Fruit fly (Drosophila melanogaster) whole organism, embryonic: ENCODE results near the gene SppL.

Source experiments
- Antp ChIP-seq: fragments of 200-800 bp; sonication (Bioruptor generic); optimal IDR thresholded peaks from 3 replicates; lab custom pipeline; 2016; ENCODE audit warnings: missing biosample characterization, missing genetic modification characterization
- CG10366 ChIP-seq: fragments of 200-800 bp; sonication (Bioruptor generic); IDR thresholded peaks from 2 replicates; pipeline ENCODE4 v1.3.6; 2022; ENCODE audit warnings: missing biosample characterization, missing genetic modification characterization
- CG13624 ChIP-seq: fragments of 200-800 bp; sonication (Bioruptor generic); optimal IDR thresholded peaks from 2 replicates; lab custom pipeline; 2016; ENCODE audit warnings: missing biosample characterization, missing genetic modification characterization
- CG14710 ChIP-seq: fragments of 200-800 bp; sonication (Bioruptor generic); optimal IDR thresholded peaks from 3 replicates; lab custom pipeline; 2019; ENCODE audit warnings: missing biosample characterization, mild to moderate bottlenecking, missing genetic modification characterization, moderate library complexity
- CG14965 ChIP-seq: fragments of 200-800 bp; sonication (Bioruptor generic); optimal IDR thresholded peaks from 2 replicates; lab custom pipeline; 2016; ENCODE audit warnings: missing biosample characterization, missing genetic modification characterization, borderline replicate concordance
- CG18764 ChIP-seq: fragments of 200-800 bp; sonication (Bioruptor generic); optimal IDR thresholded peaks from 3 replicates; lab custom pipeline; 2016; ENCODE audit warnings: missing biosample characterization, missing genetic modification characterization
- CG2129 ChIP-seq: fragments of 200-800 bp; sonication (Bioruptor generic); IDR thresholded peaks from 2 replicates; pipeline ENCODE4 v1.3.6; 2022; ENCODE audit warnings: missing biosample characterization, missing genetic modification characterization; ENCODE audit not compliant: partially characterized antibody
- CG2678 ChIP-seq: fragments of 200-800 bp; sonication (Bioruptor generic); optimal IDR thresholded peaks from 3 replicates; lab custom pipeline; 2019; ENCODE audit warnings: missing biosample characterization, mild to moderate bottlenecking, missing genetic modification characterization, moderate library complexity
- CG32767 ChIP-seq: fragments of 200-800 bp; sonication (Bioruptor generic); IDR thresholded peaks from 2 replicates; pipeline ENCODE4 v1.3.6; 2022; ENCODE audit warnings: missing biosample characterization, missing genetic modification characterization
- CG34376 ChIP-seq: fragments of 200-800 bp; sonication (Bioruptor generic); optimal IDR thresholded peaks from 2 replicates; lab custom pipeline; 2018; ENCODE audit warnings: missing biosample characterization, mild to moderate bottlenecking, missing genetic modification characterization
- CG3726 ChIP-seq: fragments of 200-800 bp; sonication (Bioruptor generic); IDR thresholded peaks from 3 replicates; pipeline ENCODE4, ENCODE4 v1.3.6; 2022; ENCODE audit warnings: missing biosample characterization, missing genetic modification characterization
- CG4730 ChIP-seq: fragments of 200-800 bp; sonication (Bioruptor generic); IDR thresholded peaks from 2 replicates; pipeline ENCODE4 v1.3.6; 2022; ENCODE audit warnings: missing biosample characterization, missing genetic modification characterization
- CG7786 ChIP-seq: fragments of 200-800 bp; sonication (Bioruptor generic); optimal IDR thresholded peaks from 2 replicates; lab custom pipeline; 2016; ENCODE audit warnings: missing biosample characterization, missing genetic modification characterization
- CG8924 ChIP-seq: fragments of 200-800 bp; optimal IDR thresholded peaks from 3 replicates; lab custom pipeline; 2019; ENCODE audit warnings: missing biosample characterization, mild to moderate bottlenecking, missing genetic modification characterization, moderate library complexity
- CG9609 ChIP-seq: fragments of 200-800 bp; sonication (Bioruptor generic); optimal IDR thresholded peaks from 3 replicates; lab custom pipeline; 2016; ENCODE audit warnings: missing biosample characterization, missing genetic modification characterization
- CG9932 ChIP-seq: fragments of 200-800 bp; sonication (Bioruptor generic); IDR thresholded peaks from 2 replicates; pipeline ENCODE4 v1.3.6; 2022; ENCODE audit warnings: missing biosample characterization, missing genetic modification characterization
- Dek ChIP-seq: fragments of 200-800 bp; sonication (Bioruptor generic); optimal IDR thresholded peaks from 3 replicates; lab custom pipeline; 2019; ENCODE audit warnings: missing biosample characterization, mild to moderate bottlenecking, missing genetic modification characterization, moderate library complexity
- Dref ChIP-seq: fragments of 200-800 bp; sonication (Bioruptor generic); IDR thresholded peaks from 2 replicates; pipeline ENCODE4 v1.3.6; 2022; ENCODE audit warnings: missing biosample characterization, missing genetic modification characterization
- HLH4C ChIP-seq: fragments of 200-800 bp; sonication (Bioruptor generic); IDR thresholded peaks from 3 replicates; pipeline ENCODE4 v1.3.6; 2022; ENCODE audit warnings: missing biosample characterization, missing genetic modification characterization; ENCODE audit not compliant: partially characterized antibody
- Hmx ChIP-seq: fragments of 200-800 bp; sonication (Bioruptor generic); optimal IDR thresholded peaks from 2 replicates; lab custom pipeline; 2016; ENCODE audit warnings: missing biosample characterization, missing genetic modification characterization
- Hr3 ChIP-seq: fragments of 200-800 bp; sonication (Bioruptor generic); optimal IDR thresholded peaks from 3 replicates; lab custom pipeline; 2016; ENCODE audit warnings: missing biosample characterization, missing genetic modification characterization
- Lim3 ChIP-seq: fragments of 200-800 bp; sonication (Bioruptor generic); IDR thresholded peaks from 2 replicates; pipeline ENCODE4 v1.3.6; 2022; ENCODE audit warnings: missing biosample characterization, missing genetic modification characterization
- Med ChIP-seq: fragments of 200-800 bp; sonication (Bioruptor generic); peaks from one replicate; lab custom pipeline; 2016; ENCODE audit warnings: missing biosample characterization, missing genetic modification characterization, mild to moderate bottlenecking, inconsistent platforms, moderate library complexity
- Nf-YB ChIP-seq: fragments of 200-800 bp; sonication (Bioruptor generic); optimal IDR thresholded peaks from 3 replicates; lab custom pipeline; 2019; ENCODE audit warnings: missing biosample characterization, mild to moderate bottlenecking, missing genetic modification characterization, moderate library complexity
- NfI ChIP-seq: fragments of 200-800 bp; sonication (Bioruptor generic); optimal IDR thresholded peaks from 3 replicates; lab custom pipeline; 2018; ENCODE audit warnings: missing biosample characterization, mild to moderate bottlenecking, missing genetic modification characterization, moderate library complexity
- PHDP ChIP-seq: fragments of 200-800 bp; sonication (Bioruptor generic); optimal IDR thresholded peaks from 3 replicates; lab custom pipeline; 2018; ENCODE audit warnings: missing biosample characterization, mild to moderate bottlenecking, missing genetic modification characterization, moderate library complexity
- YL-1 ChIP-seq: fragments of 200-800 bp; sonication (Bioruptor generic); optimal IDR thresholded peaks from 3 replicates; lab custom pipeline; 2017; ENCODE audit warnings: missing biosample characterization, mild to moderate bottlenecking, missing genetic modification characterization
- ac ChIP-seq: fragments of 200-800 bp; sonication (Bioruptor generic); optimal IDR thresholded peaks from 3 replicates; lab custom pipeline; 2017; ENCODE audit warnings: missing biosample characterization, mild to moderate bottlenecking, missing genetic modification characterization
- ara ChIP-seq: fragments of 200-800 bp; sonication (Bioruptor generic); IDR thresholded peaks from 2 replicates; pipeline ENCODE4 v1.3.6; 2022; ENCODE audit warnings: missing biosample characterization, missing genetic modification characterization
- ato ChIP-seq: fragments of 200-800 bp; sonication (Bioruptor generic); IDR thresholded peaks from 2 replicates; pipeline ENCODE4 v1.3.6; 2022; ENCODE audit warnings: missing biosample characterization, missing genetic modification characterization; ENCODE audit not compliant: partially characterized antibody
- br ChIP-seq: fragments of >200 bp; optimal IDR thresholded peaks from 2 replicates; lab custom pipeline; 2017
- chn ChIP-seq: fragments of 200-800 bp; sonication (Bioruptor generic); optimal IDR thresholded peaks from 2 replicates; lab custom pipeline; 2016; ENCODE audit warnings: missing biosample characterization, missing genetic modification characterization
- dimm ChIP-seq: fragments of 200-800 bp; sonication (Bioruptor generic); IDR thresholded peaks from 2 replicates; pipeline ENCODE4 v1.3.6; 2022; ENCODE audit warnings: missing biosample characterization, missing genetic modification characterization
- fru ChIP-seq: fragments of >200 bp; optimal IDR thresholded peaks from 2 replicates; lab custom pipeline; 2017
- fu2 ChIP-seq: fragments of 200-800 bp; sonication (Bioruptor generic); optimal IDR thresholded peaks from 2 replicates; lab custom pipeline; 2016; ENCODE audit warnings: missing biosample characterization, missing genetic modification characterization
- hb ChIP-seq: fragments of 200-800 bp; sonication (Bioruptor generic); IDR thresholded peaks from 3 replicates; pipeline ENCODE4 v1.3.6; 2022; ENCODE audit warnings: missing biosample characterization, missing genetic modification characterization; ENCODE audit not compliant: partially characterized antibody
- hth ChIP-seq: fragments of >200 bp; optimal IDR thresholded peaks from 2 replicates; lab custom pipeline; 2017; ENCODE audit warnings: inconsistent platforms
- ind ChIP-seq: fragments of 200-800 bp; sonication (Bioruptor generic); optimal IDR thresholded peaks from 3 replicates; lab custom pipeline; 2016; ENCODE audit warnings: missing biosample characterization, missing genetic modification characterization
- kay ChIP-seq: fragments of 200-800 bp; sonication (Bioruptor generic); optimal IDR thresholded peaks from 2 replicates; lab custom pipeline; 2016; ENCODE audit warnings: missing biosample characterization, missing genetic modification characterization
- maf-S ChIP-seq: fragments of 200-800 bp; sonication (Bioruptor generic); optimal IDR thresholded peaks from 2 replicates; lab custom pipeline; 2016; ENCODE audit warnings: missing biosample characterization, missing genetic modification characterization
- mam ChIP-seq: fragments of 200-800 bp; sonication (Bioruptor generic); optimal IDR thresholded peaks from 3 replicates; lab custom pipeline; 2016; ENCODE audit warnings: missing biosample characterization, missing genetic modification characterization
- nau ChIP-seq: fragments of 200-800 bp; sonication (Bioruptor generic); optimal IDR thresholded peaks from 3 replicates; lab custom pipeline; 2017; ENCODE audit warnings: missing biosample characterization, mild to moderate bottlenecking, missing genetic modification characterization, missing genetic modification reagents
- nerfin-1 ChIP-seq: fragments of 200-800 bp; sonication (Bioruptor generic); optimal IDR thresholded peaks from 3 replicates; lab custom pipeline; 2019; ENCODE audit warnings: missing biosample characterization, mild to moderate bottlenecking, missing genetic modification characterization, moderate library complexity
- pho ChIP-seq: fragments of 200-800 bp; sonication (Bioruptor generic); optimal IDR thresholded peaks from 2 replicates; lab custom pipeline; 2016; ENCODE audit warnings: missing biosample characterization, missing genetic modification characterization
- pnt ChIP-seq: fragments of 200-800 bp; sonication (Bioruptor generic); optimal IDR thresholded peaks from 3 replicates; lab custom pipeline; 2016; ENCODE audit warnings: missing biosample characterization, missing genetic modification characterization
- sc ChIP-seq, 3 experiments: fragments of >200 bp in 2 of 3; fragments of 200-800 bp in 1 of 3; sonication (Bioruptor generic) in 1 of 3; optimal IDR thresholded peaks; 2 replicates in 2 of 3; 3 replicates in 1 of 3; lab custom pipeline; 2017; ENCODE audit warnings: mild to moderate bottlenecking in 1 of 3, missing biosample characterization in 1 of 3, missing genetic modification characterization in 1 of 3, missing genetic modification reagents in 1 of 3
- scrt ChIP-seq: fragments of 200-800 bp; sonication (Bioruptor generic); optimal IDR thresholded peaks from 2 replicates; lab custom pipeline; 2018; ENCODE audit warnings: missing biosample characterization, mild to moderate bottlenecking, missing genetic modification characterization, moderate library complexity
- sima ChIP-seq: fragments of 200-800 bp; sonication (Bioruptor generic); optimal IDR thresholded peaks from 2 replicates; lab custom pipeline; 2016; ENCODE audit warnings: missing biosample characterization, missing genetic modification characterization
- slbo ChIP-seq: fragments of 200-800 bp; sonication (Bioruptor generic); IDR thresholded peaks from 2 replicates; pipeline ENCODE4 v1.3.6; 2022; ENCODE audit warnings: missing biosample characterization, missing genetic modification characterization
- slou ChIP-seq: fragments of 200-800 bp; sonication (Bioruptor generic); optimal IDR thresholded peaks from 3 replicates; lab custom pipeline; 2016; ENCODE audit warnings: missing biosample characterization, missing genetic modification characterization
- ttk ChIP-seq: fragments of 200-800 bp; sonication (Bioruptor generic); IDR thresholded peaks from 2 replicates; pipeline ENCODE4 v2.1.2; 2022; ENCODE audit warnings: missing biosample characterization, missing genetic modification characterization

Gene SppL

DNA sequence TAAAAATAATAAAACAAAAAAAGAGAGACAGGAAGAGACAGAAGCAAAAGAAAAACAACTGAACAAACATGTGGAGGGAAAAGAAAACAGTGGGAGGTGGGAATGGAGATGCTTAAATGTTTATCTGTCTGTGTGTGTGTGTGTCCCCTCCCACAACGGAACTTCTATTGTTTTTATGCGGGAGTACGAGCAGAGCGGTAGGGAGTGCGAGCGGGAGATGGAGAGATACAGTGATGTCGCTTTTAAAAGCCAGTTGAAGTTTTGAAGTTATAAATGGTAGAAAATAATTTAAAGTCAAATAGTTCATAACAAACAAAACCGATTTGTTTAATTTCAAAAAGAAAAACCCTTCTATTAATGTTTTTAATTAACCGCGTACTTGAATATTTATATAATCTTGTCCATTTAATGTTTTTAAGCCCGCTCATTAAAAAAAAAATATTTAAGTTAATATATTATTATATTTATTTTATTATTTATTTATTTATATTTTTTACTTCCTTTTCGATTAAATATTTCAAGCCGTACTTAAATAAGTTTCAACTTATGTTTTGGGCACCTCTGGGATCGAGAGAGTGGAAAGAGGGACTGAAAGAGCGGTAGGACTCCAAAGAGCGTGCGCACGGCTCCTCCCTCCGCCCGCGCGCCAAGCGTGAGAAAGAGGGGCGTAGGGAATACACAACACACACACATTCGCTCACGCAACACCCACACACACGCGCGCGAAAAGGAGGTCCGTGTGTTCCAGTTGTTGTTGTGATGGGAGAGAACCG lies 1.4 kb upstream of the SppL start:
- no peak for TF ChIP-seq HLH4C (GFP tag; lab: Robert Waterston, UW)
- 0 out of 2 replicates have a peak, but pooled peaks have one; percentile 5 for TF ChIP-seq ttk (GFP tag; lab: Robert Waterston, UW)
- peak; percentile 67; the same call in 1 of the 2 replicates for TF ChIP-seq CG32767 (GFP tag; lab: Robert Waterston, UW)
- peak; percentile 64 for TF ChIP-seq CG14710
- TF ChIP-seq maf-S (GFP tag; lab: Kevin White, UChicago), result no peak
- TF ChIP-seq pho (GFP tag; lab: Kevin White, UChicago), result no peak
- TF ChIP-seq PHDP (tag; lab: Kevin White, UChicago), result peak; percentile 49
- TF ChIP-seq hb, result no peak
- TF ChIP-seq slbo (GFP tag; lab: Robert Waterston, UW), result peak; percentile 59
- peak; percentile 28 for TF ChIP-seq chn (GFP tag; lab: Kevin White, UChicago)
- no peak for TF ChIP-seq fu2
- TF ChIP-seq Dek (tag; lab: Kevin White, UChicago), result peak; percentile 23
- TF ChIP-seq scrt (GFP tag; lab: Kevin White, UChicago), result no peak
- no peak for TF ChIP-seq nerfin-1 (tag; lab: Kevin White, UChicago)
- TF ChIP-seq Hr3, result peak; percentile 68
- TF ChIP-seq YL-1 (GFP tag; lab: Kevin White, UChicago), result no peak
- peak; percentile 76 for TF ChIP-seq CG2678 (tag; lab: Kevin White, UChicago)
- no peak for TF ChIP-seq br (lab: Kevin White, UChicago)
- TF ChIP-seq ara (GFP tag; lab: Robert Waterston, UW), result no peak
- no peak for TF ChIP-seq CG3726 (GFP tag; lab: Robert Waterston, UW)
- TF ChIP-seq CG4730 (GFP tag; lab: Robert Waterston, UW), result no peak
- TF ChIP-seq sima (GFP tag; lab: Kevin White, UChicago), result no peak
- TF ChIP-seq Dref (GFP tag; lab: Robert Waterston, UW), result no peak
- no peak for TF ChIP-seq kay (GFP tag; lab: Kevin White, UChicago)
- TF ChIP-seq hth (lab: Kevin White, UChicago), result no peak
- no peak for TF ChIP-seq CG7786 (GFP tag; lab: Kevin White, UChicago)
- TF ChIP-seq Nf-YB (GFP tag; lab: Kevin White, UChicago), result peak; percentile 37
- TF ChIP-seq ac (GFP tag; lab: Kevin White, UChicago), result no peak
- no peak for TF ChIP-seq dimm (GFP tag; lab: Robert Waterston, UW)
- TF ChIP-seq CG10366 (GFP tag; lab: Robert Waterston, UW), result peak; percentile 29; the same call in 1 of the 2 replicates
- TF ChIP-seq nau (GFP tag; lab: Kevin White, UChicago), result no peak
- no peak for TF ChIP-seq CG18764 (GFP tag; lab: Kevin White, UChicago)
- no peak for TF ChIP-seq fru (lab: Kevin White, UChicago)
- no peak for TF ChIP-seq CG13624 (GFP tag; lab: Kevin White, UChicago)
- no peak for TF ChIP-seq CG14965 (GFP tag; lab: Kevin White, UChicago)
- peak; percentile 52 for TF ChIP-seq ind (GFP tag; lab: Kevin White, UChicago)
- TF ChIP-seq Hmx (GFP tag; lab: Kevin White, UChicago), result no peak
- no peak for TF ChIP-seq Antp (GFP tag; lab: Kevin White, UChicago)
- no peak for TF ChIP-seq mam (GFP tag; lab: Kevin White, UChicago)
- TF ChIP-seq NfI (GFP tag; lab: Kevin White, UChicago), result peak; percentile 22
- no peak for TF ChIP-seq CG34376 (GFP tag; lab: Kevin White, UChicago)
- peak; percentile 48 for TF ChIP-seq CG8924
- no peak for TF ChIP-seq Lim3 (GFP tag; lab: Robert Waterston, UW)
- no peak for TF ChIP-seq ato (GFP tag; lab: Robert Waterston, UW)
- peak; percentile 61 for TF ChIP-seq CG9932
- no peak for TF ChIP-seq CG2129 (GFP tag; lab: Robert Waterston, UW)
- TF ChIP-seq pnt, result peak; percentile 1
- peak; percentile 82 for TF ChIP-seq Med
- no peak for TF ChIP-seq slou (GFP tag; lab: Kevin White, UChicago)
- no peak for TF ChIP-seq CG9609 (GFP tag; lab: Kevin White, UChicago)
- no peak for TF ChIP-seq sc (optimal IDR thresholded peaks at IDR 0.05; lab: Kevin White, UChicago)
- TF ChIP-seq sc (GFP tag; optimal IDR thresholded peaks at IDR 0.05; lab: Kevin White, UChicago), result peak; percentile 45
